Worm (Caenorhabditis elegans) whole organism, young adult: ENCODE measurements around the gene H14E04.3.

Source experiments
- ama-1 ChIP-seq, 3 experiments: fragments of 150-350 bp in 1 of 3; sonication (generic microtip) in 2 of 3; optimal IDR thresholded peaks; 2 replicates each; lab custom pipeline; 2014 to 2018; ENCODE audit warnings: missing biosample characterization in 2 of 3, missing genetic modification characterization in 2 of 3, missing genetic modification reagents in 2 of 3
- ceh-40 ChIP-seq: fragments of 200-800 bp; sonication (Bioruptor generic); IDR thresholded peaks from 2 replicates; pipeline ENCODE4 v1.3.6; 2022; ENCODE audit warnings: missing genetic modification characterization, missing compliant biosample characterization
- efl-1 ChIP-seq: fragments of 150-350 bp; optimal IDR thresholded peaks from 2 replicates; lab custom pipeline; 2014; ENCODE audit warnings: missing biosample characterization, missing genetic modification reagents, missing genetic modification characterization
- egrh-3 ChIP-seq: fragments of 200-800 bp; sonication (Bioruptor generic); IDR thresholded peaks from 2 replicates; pipeline ENCODE4 v1.3.6; 2022; ENCODE audit warnings: missing genetic modification reagents, missing genetic modification characterization, missing compliant biosample characterization
- let-607 ChIP-seq, 2 experiments: fragments of 200-800 bp in 1 of 2; sonication (Bioruptor generic) in 1 of 2; sonication (generic microtip) in 1 of 2; optimal IDR thresholded peaks; 2 replicates each; lab custom pipeline; 2016 to 2018; ENCODE audit warnings: mild to moderate bottlenecking in 2 of 2, missing compliant biosample characterization in 2 of 2, missing genetic modification characterization in 2 of 2, moderate library complexity in 2 of 2, missing genotype in 1 of 2
- mcd-1 ChIP-seq: fragments of 200-800 bp; sonication (Bioruptor generic); IDR thresholded peaks from 2 replicates; pipeline ENCODE4 v1.3.6; 2022; ENCODE audit warnings: missing genetic modification reagents, missing genetic modification characterization, missing compliant biosample characterization
- nfya-1 ChIP-seq: sonication (generic microtip); optimal IDR thresholded peaks from 2 replicates; lab custom pipeline; 2017; ENCODE audit warnings: antibody characterized with exemption, missing compliant biosample characterization, missing genetic modification characterization, borderline replicate concordance; ENCODE audit not compliant: insufficient read depth
- unc-130 ChIP-seq: sonication (generic microtip); optimal IDR thresholded peaks from 2 replicates; lab custom pipeline; 2016; ENCODE audit warnings: missing genetic modification reagents, missing genetic modification characterization, missing compliant biosample characterization
- xnd-1 ChIP-seq: sonication (generic microtip); optimal IDR thresholded peaks from 2 replicates; lab custom pipeline; 2016; ENCODE audit warnings: missing genotype, missing genetic modification reagents, missing genetic modification characterization, missing compliant biosample characterization
- zfh-2 ChIP-seq: fragments of 200-800 bp; sonication (Bioruptor generic); conservative IDR thresholded peaks from 2 replicates; pipeline ENCODE4 v1.3.6; 2022; ENCODE audit warnings: missing genetic modification reagents, missing genetic modification characterization, missing compliant biosample characterization
- ztf-18 ChIP-seq: sonication (generic microtip); optimal IDR thresholded peaks from 2 replicates; lab custom pipeline; 2016; ENCODE audit warnings: missing genotype, mild to moderate bottlenecking, missing genetic modification characterization, missing compliant biosample characterization

DNA sequence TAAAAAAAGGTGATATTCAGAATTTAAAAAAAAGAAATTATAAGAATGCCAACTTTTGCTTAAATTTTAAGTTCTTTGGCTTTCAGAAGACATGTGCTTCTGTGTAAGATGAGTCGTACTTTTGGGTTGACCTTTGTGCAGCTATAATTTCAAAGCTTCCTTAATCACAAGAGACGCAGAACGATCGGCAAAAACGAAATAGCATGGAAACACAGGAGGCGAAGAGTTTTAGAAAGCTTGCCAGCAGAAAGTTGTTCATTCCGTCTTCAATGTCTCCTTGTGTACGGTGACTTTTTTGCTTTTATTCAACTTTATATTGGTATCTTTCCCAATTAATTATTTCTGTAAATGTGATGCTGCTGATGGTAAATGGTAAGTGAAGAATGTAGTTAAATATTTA lies 46.5 kb upstream of the H14E04.3 start:
- TF ChIP-seq egrh-3: no peak
- TF ChIP-seq ceh-40 (GFP tag; lab: Robert Waterston, UW): no peak
- TF ChIP-seq nfya-1 (tag; lab: Kevin White, UChicago): no peak
- no peak for TF ChIP-seq ama-1 (optimal IDR thresholded peaks at IDR 0.05; lab: Kevin White, UChicago)
- no peak for TF ChIP-seq ama-1 (GFP tag; optimal IDR thresholded peaks at IDR 0.05; lab: Kevin White, UChicago)
- no peak for TF ChIP-seq xnd-1 (tag; lab: Kevin White, UChicago)
- TF ChIP-seq zfh-2 (GFP tag; lab: Robert Waterston, UW): no peak
- TF ChIP-seq ztf-18 (tag; lab: Kevin White, UChicago): no peak
- TF ChIP-seq unc-130 (GFP tag; lab: Kevin White, UChicago): no peak
- no peak for TF ChIP-seq let-607 (tag; optimal IDR thresholded peaks at IDR 0.05; lab: Kevin White, UChicago)
- no peak for TF ChIP-seq efl-1 (GFP tag; lab: Kevin White, UChicago)
- TF ChIP-seq mcd-1 (GFP tag; lab: Robert Waterston, UW): no peak
